Worm (Caenorhabditis elegans): ENCODE measurements around the gene unc-22.

ce11 chrIV:12036924-12037323 lies 26.1 kb upstream of the unc-22 start:
- TF ChIP-seq ztf-11 (tag; optimal IDR thresholded peaks at IDR 0.05) (peak in 1 of 2 experiments; percentile 16), elt-2 (tag; optimal IDR thresholded peaks at IDR 0.05) (no peak), lin-13 (GFP tag; optimal IDR thresholded peaks at IDR 0.05) (no peak), aly-2 (tag; optimal IDR thresholded peaks at IDR 0.05) (peak; percentile 91), sptf-1 (tag; optimal IDR thresholded peaks at IDR 0.05) (no peak), nhr-76 (tag; optimal IDR thresholded peaks at IDR 0.05) (no peak), ztf-4 (tag; optimal IDR thresholded peaks at IDR 0.05) (peak; percentile 57)
